Worm (Caenorhabditis elegans): ENCODE data around the gene ebp-2.

ebp-2 gene

DNA sequence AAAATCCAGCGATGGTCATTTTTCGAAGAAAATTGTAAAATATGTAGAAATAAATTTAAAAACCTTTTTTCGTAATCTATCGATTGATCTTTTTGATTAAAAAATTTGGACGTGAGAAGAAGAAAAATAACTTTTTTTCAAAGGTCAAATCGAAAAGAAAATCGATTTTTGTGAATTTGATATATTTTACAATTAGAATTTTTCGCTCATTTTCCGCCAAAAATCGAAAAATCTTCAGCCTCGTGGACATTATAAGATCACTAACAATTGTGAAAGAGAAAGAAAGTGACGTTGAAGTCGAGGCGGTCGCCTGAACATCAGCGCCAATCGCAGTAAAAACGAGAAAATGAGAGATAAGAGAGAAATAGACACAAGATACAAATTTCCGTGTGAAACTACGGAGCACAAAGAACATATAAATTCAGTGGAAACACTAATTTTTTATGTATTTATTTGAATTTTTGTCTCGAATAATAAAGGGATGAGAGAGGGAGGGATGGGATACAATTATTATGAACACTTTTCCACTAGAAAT lies 27.1 kb downstream of the ebp-2 start, which contains the start of gene cisd-1:
TSS of gene cisd-1 (minus strand) at position 51 of the 535 bp plus-strand sequence.
- TF ChIP-seq elt-3 (tag; optimal IDR thresholded peaks at IDR 0.05) (no peak), ceh-39 (tag; optimal IDR thresholded peaks at IDR 0.05) (no peak), drap-1 (GFP tag; optimal IDR thresholded peaks at IDR 0.05) (no peak), nhr-28 (tag; optimal IDR thresholded peaks at IDR 0.05) (no peak), blmp-1 (tag; optimal IDR thresholded peaks at IDR 0.05) (no peak), flh-1 (GFP tag; optimal IDR thresholded peaks at IDR 0.05) (no peak), elt-1 (tag; optimal IDR thresholded peaks at IDR 0.05; ENCODE audit: borderline replicate concordance, insufficient read depth) (no peak), bed-3 (GFP tag; optimal IDR thresholded peaks at IDR 0.05) (no peak), mab-5 (tag; optimal IDR thresholded peaks at IDR 0.05) (no peak), pha-4 (tag; optimal IDR thresholded peaks at IDR 0.05) (no peak), sptf-1 (tag; optimal IDR thresholded peaks at IDR 0.05) (no peak), lsy-2 (tag; optimal IDR thresholded peaks at IDR 0.05) (no peak), lin-32 (GFP tag; optimal IDR thresholded peaks at IDR 0.05) (no peak), mep-1 (tag; optimal IDR thresholded peaks at IDR 0.05) (no peak), ces-1 (GFP tag; optimal IDR thresholded peaks at IDR 0.05) (no peak), nhr-2 (tag; optimal IDR thresholded peaks at IDR 0.05) (no peak)

ce11 chrII:11471916-11472315 lies 29.4 kb downstream of the ebp-2 start, which contains the start of gene mfn-1:
mfn-1 (minus strand) TSS chrII:11472016.
- TF ChIP-seq ces-1 (GFP tag; optimal IDR thresholded peaks at IDR 0.05) (no peak), mls-2 (tag; optimal IDR thresholded peaks at IDR 0.05) (no peak), blmp-1 (tag; optimal IDR thresholded peaks at IDR 0.05) (no peak), ceh-39 (tag; optimal IDR thresholded peaks at IDR 0.05) (no peak), pha-4 (tag; optimal IDR thresholded peaks at IDR 0.05) (no peak), ceh-83 (GFP tag; optimal IDR thresholded peaks at IDR 0.05) (no peak), nhr-2 (tag; optimal IDR thresholded peaks at IDR 0.05) (no peak), bed-3 (GFP tag; optimal IDR thresholded peaks at IDR 0.05) (no peak), drap-1 (GFP tag; optimal IDR thresholded peaks at IDR 0.05) (no peak), nhr-28 (tag; optimal IDR thresholded peaks at IDR 0.05) (no peak), nhr-76 (tag; optimal IDR thresholded peaks at IDR 0.05) (no peak), ham-2 (GFP tag; optimal IDR thresholded peaks at IDR 0.05) (no peak), unc-62 (GFP tag; optimal IDR thresholded peaks at IDR 0.05) (no peak), mab-5 (tag; optimal IDR thresholded peaks at IDR 0.05) (no peak), lin-32 (GFP tag; optimal IDR thresholded peaks at IDR 0.05) (no peak)

ce11 chrII:11472542-11472941 lies 30.0 kb downstream of the ebp-2 start:
- TF ChIP-seq sptf-1 (tag; optimal IDR thresholded peaks at IDR 0.05) (no peak), elt-3 (tag; optimal IDR thresholded peaks at IDR 0.05) (peak; percentile 7)

DNA sequence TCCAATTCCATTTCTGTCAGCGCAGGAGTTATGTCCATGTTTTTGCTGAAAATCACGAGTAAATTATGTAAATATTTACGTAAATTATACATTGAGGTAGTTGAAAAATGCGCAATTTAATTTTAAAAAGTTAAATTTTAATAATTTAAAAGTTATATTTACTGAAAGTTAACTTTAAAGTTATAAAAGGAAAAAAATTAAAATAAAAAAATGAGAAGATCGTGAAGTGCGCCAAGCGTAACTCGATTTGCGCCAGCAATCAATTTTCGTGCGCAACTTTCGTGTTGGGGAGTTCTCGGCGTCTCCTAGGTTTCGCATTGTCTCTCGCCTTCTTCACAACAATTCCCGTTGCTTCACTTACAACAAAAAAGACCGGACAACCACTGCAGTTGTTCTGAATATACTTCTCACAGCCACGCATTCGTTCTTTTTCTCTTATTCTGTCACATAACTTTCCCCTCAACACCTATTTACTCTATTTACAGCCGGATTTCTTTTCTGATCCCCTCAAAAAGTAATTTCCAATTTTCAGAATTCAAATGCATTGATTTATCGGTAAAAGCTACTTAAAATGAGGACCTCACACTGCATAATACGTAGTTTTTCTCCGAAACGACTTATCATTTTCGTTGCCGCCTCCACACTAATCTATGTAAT lies 31.1 kb downstream of the ebp-2 start, which contains the start of the genes metl-1 and W02B12.11:
TSS of gene metl-1 (minus strand) at position 51 of the 657 bp plus-strand sequence.
TSS of gene W02B12.11 (plus strand) at position 337 of the 657 bp plus-strand sequence.
- TF ChIP-seq ceh-83 (GFP tag; optimal IDR thresholded peaks at IDR 0.05) (no peak), sem-2 (GFP tag; optimal IDR thresholded peaks at IDR 0.05) (no peak), bed-3 (GFP tag; optimal IDR thresholded peaks at IDR 0.05) (peak; percentile 19), mls-2 (tag; optimal IDR thresholded peaks at IDR 0.05) (peak; percentile 53), mep-1 (tag; optimal IDR thresholded peaks at IDR 0.05) (peak; percentile 89), drap-1 (GFP tag; optimal IDR thresholded peaks at IDR 0.05) (peak; percentile 54), snpc-4 (tag; optimal IDR thresholded peaks at IDR 0.05) (no peak), unc-62 (GFP tag; optimal IDR thresholded peaks at IDR 0.05) (no peak), nhr-12 (tag; optimal IDR thresholded peaks at IDR 0.05) (no peak), ztf-11 (tag; optimal IDR thresholded peaks at IDR 0.05) (no peak), M03D4.4 (tag; optimal IDR thresholded peaks at IDR 0.05) (peak; percentile 70), ces-1 (GFP tag; optimal IDR thresholded peaks at IDR 0.05) (peak; percentile 82), cnd-1 (tag; optimal IDR thresholded peaks at IDR 0.05) (peak; percentile 51), unc-120 (tag; optimal IDR thresholded peaks at IDR 0.05; ENCODE audit: poor library complexity, severe bottlenecking) (peak; percentile 34), nhr-28 (tag; optimal IDR thresholded peaks at IDR 0.05) (no peak), pha-4 (tag; optimal IDR thresholded peaks at IDR 0.05) (peak; percentile 69), lin-13 (tag; optimal IDR thresholded peaks at IDR 0.05) (peak; percentile 80), ceh-43 (GFP tag; optimal IDR thresholded peaks at IDR 0.05) (peak; percentile 67), nhr-76 (tag; optimal IDR thresholded peaks at IDR 0.05) (no peak), nhr-237 (tag; optimal IDR thresholded peaks at IDR 0.05) (peak; percentile 5), flh-1 (GFP tag; optimal IDR thresholded peaks at IDR 0.05) (no peak), blmp-1 (tag; optimal IDR thresholded peaks at IDR 0.05) (no peak), lsy-2 (tag; optimal IDR thresholded peaks at IDR 0.05) (peak; percentile 74), lin-32 (GFP tag; optimal IDR thresholded peaks at IDR 0.05) (no peak), sptf-1 (tag; optimal IDR thresholded peaks at IDR 0.05) (peak; percentile 81)
